Fruit fly (Drosophila melanogaster): ENCODE data around the gene wake.

The wake gene

dm6 chr3R:22625514-22626333 lies 13.9 kb upstream of the wake start (continued):
- TF ChIP-seq dysf (GFP tag; IDR thresholded peaks at IDR 0.05) (no peak), CG31441 (GFP tag; IDR thresholded peaks at IDR 0.05) (peak; percentile 57; the same call in 1 of the 2 replicates), ato (GFP tag; IDR thresholded peaks at IDR 0.05; ENCODE audit: partially characterized antibody) (no peak), CG43689 (GFP tag; IDR thresholded peaks at IDR 0.05) (no peak), Hr51 (GFP tag; optimal IDR thresholded peaks at IDR 0.05) (peak in 1 of 2 experiments; percentile 47), jumu (GFP tag; optimal IDR thresholded peaks at IDR 0.05) (no peak), gsb (GFP tag; IDR thresholded peaks at IDR 0.05) (no peak), CG17802 (tag; optimal IDR thresholded peaks at IDR 0.05) (no peak), CG8359 (GFP tag; optimal IDR thresholded peaks at IDR 0.05; ENCODE audit: borderline replicate concordance) (no peak), Dll (GFP tag; IDR thresholded peaks at IDR 0.05; ENCODE audit: partially characterized antibody) (no peak), lbe (GFP tag; optimal IDR thresholded peaks at IDR 0.05) (no peak), CG9215 (GFP tag; IDR thresholded peaks at IDR 0.05) (no peak), CG9932 (GFP tag; IDR thresholded peaks at IDR 0.05) (no peak), CG42726 (GFP tag; IDR thresholded peaks at IDR 0.05; ENCODE audit: partially characterized antibody) (no peak), CG12104 (GFP tag; optimal IDR thresholded peaks at IDR 0.05) (peak; percentile 17), CG16779 (GFP tag; IDR thresholded peaks at IDR 0.05) (no peak), CG10959 (GFP tag; IDR thresholded peaks at IDR 0.05) (no peak), CG2116 (GFP tag; optimal IDR thresholded peaks at IDR 0.05) (no peak), NC2β (GFP tag; optimal IDR thresholded peaks at IDR 0.05) (no peak), CG15011 (GFP tag; optimal IDR thresholded peaks at IDR 0.05) (peak; percentile 23), Bteb2 (GFP tag; optimal IDR thresholded peaks at IDR 0.05) (no peak), vnd (GFP tag; IDR thresholded peaks at IDR 0.05; ENCODE audit: partially characterized antibody) (no peak), Abd-B (GFP tag; optimal IDR thresholded peaks at IDR 0.05) (peak; percentile 29), CG5180 (GFP tag; optimal IDR thresholded peaks at IDR 0.05) (no peak), sim (GFP tag; IDR thresholded peaks at IDR 0.05) (no peak), Hsf (GFP tag; optimal IDR thresholded peaks at IDR 0.05) (peak; percentile 15), NK7.1 (GFP tag; optimal IDR thresholded peaks at IDR 0.05) (no peak), Elba2 (GFP tag; optimal IDR thresholded peaks at IDR 0.05) (no peak), dm (GFP tag; optimal IDR thresholded peaks at IDR 0.05) (no peak), CG1792 (GFP tag; optimal IDR thresholded peaks at IDR 0.05) (no peak), H2.0 (GFP tag; IDR thresholded peaks at IDR 0.05) (no peak), CG9437 (GFP tag; optimal IDR thresholded peaks at IDR 0.05) (peak; percentile 36), usp (GFP tag; optimal IDR thresholded peaks at IDR 0.05) (no peak), mirr (GFP tag; optimal IDR thresholded peaks at IDR 0.05) (no peak), Med (GFP tag) (peak; percentile 62), CG31224 (GFP tag; IDR thresholded peaks at IDR 0.05) (no peak), crol (GFP tag; IDR thresholded peaks at IDR 0.05) (peak; percentile 70), Sox102F (GFP tag; optimal IDR thresholded peaks at IDR 0.05) (peak; percentile 60), CG13287 (GFP tag; IDR thresholded peaks at IDR 0.05; ENCODE audit: partially characterized antibody) (no peak), emc (GFP tag; optimal IDR thresholded peaks at IDR 0.05) (no peak), CG2202 (tag; optimal IDR thresholded peaks at IDR 0.05) (no peak), CG11398 (GFP tag; optimal IDR thresholded peaks at IDR 0.05) (no peak), CG2120 (GFP tag; optimal IDR thresholded peaks at IDR 0.05) (peak; percentile 37), stc (GFP tag; IDR thresholded peaks at IDR 0.05) (no peak), ham (GFP tag; IDR thresholded peaks at IDR 0.05) (no peak), CG15601 (tag; optimal IDR thresholded peaks at IDR 0.05) (peak; percentile 51), HLH54F (GFP tag; optimal IDR thresholded peaks at IDR 0.05) (no peak), gro (GFP tag; optimal IDR thresholded peaks at IDR 0.05) (no peak), pan (optimal IDR thresholded peaks at IDR 0.05) (no peak), pan (GFP tag; optimal IDR thresholded peaks at IDR 0.05 in 1 of 2, IDR thresholded peaks at IDR 0.05 in 1 of 2) (no peak)
